ENCODE assay signal across 6 worm cellular contexts in the genomic region with DNA sequence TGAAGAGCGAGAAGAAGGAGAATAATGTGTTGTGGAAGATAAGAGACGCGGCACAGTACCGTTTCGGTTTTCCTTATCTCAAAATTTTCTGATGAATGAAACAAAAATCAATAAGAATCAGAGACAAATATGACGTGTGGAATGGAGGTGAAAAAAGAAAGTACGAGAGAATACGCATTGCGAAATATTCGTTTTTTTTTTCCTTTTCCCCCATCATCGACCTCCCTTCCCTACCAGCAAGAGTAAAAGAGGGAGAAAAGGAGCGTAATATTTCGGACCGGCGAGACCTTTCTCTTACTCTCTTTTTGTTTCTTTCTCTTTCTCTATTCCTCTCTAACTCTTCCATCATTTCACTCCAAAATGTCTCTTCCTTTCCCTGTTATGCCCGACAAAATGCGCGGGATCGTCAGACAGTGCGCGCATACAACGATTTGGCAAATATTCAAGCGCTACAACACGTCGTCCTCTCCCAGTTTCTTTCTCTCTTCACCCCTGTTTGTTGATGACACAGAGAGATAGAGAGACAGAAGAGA.
A peak's percentile ranks its signal among the peaks of the same experiment; 100 is the strongest.
TF ChIP-seq lines count a peak whose summit lies in the region.

No protein-coding gene starts in this region.

TF ChIP-seq in whole organism, L1 larva, 84 proteins besides CTCF, POLR2A, EP300 and RAD21 (continued from another document and continues in another):
- TF ChIP-seq zip-4 (GFP tag; optimal IDR thresholded peaks at IDR 0.05; lab: Kevin White, UChicago) (peak; percentile 84), dpl-1 (GFP tag; optimal IDR thresholded peaks at IDR 0.05; lab: Kevin White, UChicago) (peak; percentile 12 to 40 (median 38)), ceh-82 (tag; optimal IDR thresholded peaks at IDR 0.05; lab: Kevin White, UChicago) (peak; percentile 25 to 49 (median 37)), xbp-1 (tag; optimal IDR thresholded peaks at IDR 0.05; lab: Kevin White, UChicago) (peak; percentile 66), mep-1 (tag; optimal IDR thresholded peaks at IDR 0.05; lab: Kevin White, UChicago) (peak; percentile 80), nhr-237 (tag; optimal IDR thresholded peaks at IDR 0.05; lab: Kevin White, UChicago) (no peak), grh-1 (GFP tag; IDR thresholded peaks at IDR 0.05; lab: Robert Waterston, UW) (peak; percentile 54), lin-13 (GFP tag; optimal IDR thresholded peaks at IDR 0.05; lab: Kevin White, UChicago) (no peak), nhr-19 (GFP tag; conservative IDR thresholded peaks at IDR 0.05; lab: Robert Waterston, UW) (peak; percentile 69), ceh-88 (GFP tag; IDR thresholded peaks at IDR 0.05; lab: Robert Waterston, UW) (no peak), mdl-1 (tag; optimal IDR thresholded peaks at IDR 0.05; lab: Kevin White, UChicago) (peak in 1 of 2 experiments; percentile 57), elt-3 (tag; optimal IDR thresholded peaks at IDR 0.05; lab: Kevin White, UChicago) (peak in 3 of 6 experiments; percentile 32 to 50 (median 39)), efl-1 (optimal IDR thresholded peaks at IDR 0.05; lab: Kevin White, UChicago) (peak; percentile 31 to 53), efl-1 (GFP tag; optimal IDR thresholded peaks at IDR 0.05 in 1 of 2; lab: Kevin White, UChicago) (peak in 1 of 2 experiments; percentile 88), nhr-71 (tag; optimal IDR thresholded peaks at IDR 0.05; lab: Kevin White, UChicago) (peak; percentile 75), blmp-1 (tag; optimal IDR thresholded peaks at IDR 0.05; lab: Kevin White, UChicago) (peak; percentile 98), snu-23 (GFP tag; optimal IDR thresholded peaks at IDR 0.05; lab: Kevin White, UChicago) (peak; percentile 77), lin-14 (GFP tag; optimal IDR thresholded peaks at IDR 0.05; lab: Kevin White, UChicago) (peak; percentile 85), pax-3 (tag; optimal IDR thresholded peaks at IDR 0.05; lab: Kevin White, UChicago) (no peak), mef-2 (tag; optimal IDR thresholded peaks at IDR 0.05; lab: Kevin White, UChicago) (no peak)

TF ChIP-seq in whole organism, L2 larva, 48 proteins besides CTCF, POLR2A, EP300 and RAD21 (continued from another document):
- TF ChIP-seq ama-1 (optimal IDR thresholded peaks at IDR 0.05; lab: Kevin White, UChicago) (peak; percentile 13), lsy-2 (tag; optimal IDR thresholded peaks at IDR 0.05; lab: Kevin White, UChicago) (peak; percentile 11 to 39), mdl-1 (tag; optimal IDR thresholded peaks at IDR 0.05; lab: Kevin White, UChicago) (no peak), peb-1 (tag; optimal IDR thresholded peaks at IDR 0.05; lab: Kevin White, UChicago) (peak; percentile 31), elt-3 (tag; optimal IDR thresholded peaks at IDR 0.05; lab: Kevin White, UChicago) (no peak), ceh-82 (tag; optimal IDR thresholded peaks at IDR 0.05; lab: Kevin White, UChicago) (no peak), nhr-25 (tag; optimal IDR thresholded peaks at IDR 0.05; lab: Kevin White, UChicago) (peak; percentile 84), nhr-129 (tag; optimal IDR thresholded peaks at IDR 0.05; lab: Kevin White, UChicago) (peak; percentile 81), sma-3 (GFP tag; optimal IDR thresholded peaks at IDR 0.05; lab: Kevin White, UChicago) (peak; percentile 76), F13H6.1 (tag; optimal IDR thresholded peaks at IDR 0.05; lab: Kevin White, UChicago) (peak; percentile 79), gmeb-1 (tag; optimal IDR thresholded peaks at IDR 0.05; lab: Kevin White, UChicago) (peak; percentile 3), nhr-12 (tag; optimal IDR thresholded peaks at IDR 0.05; lab: Kevin White, UChicago) (no peak), unc-55 (GFP tag; optimal IDR thresholded peaks at IDR 0.05; lab: Kevin White, UChicago) (peak; percentile 53), sma-9 (GFP tag; optimal IDR thresholded peaks at IDR 0.05; lab: Kevin White, UChicago) (peak; percentile 36), sma-9 (tag; optimal IDR thresholded peaks at IDR 0.05; lab: Kevin White, UChicago) (no peak)
TF ChIP-seq in whole organism, L2 larva: peak in this region for 18.

TF ChIP-seq in whole organism, L3 larva, 47 proteins besides CTCF, POLR2A, EP300 and RAD21 (continued from another document):
- TF ChIP-seq nhr-43 (tag; optimal IDR thresholded peaks at IDR 0.05; lab: Kevin White, UChicago; ENCODE audit: poor library complexity, severe bottlenecking) (peak; percentile 4), snpc-4 (tag; optimal IDR thresholded peaks at IDR 0.05; lab: Kevin White, UChicago) (peak; percentile 1), elt-3 (tag; optimal IDR thresholded peaks at IDR 0.05; lab: Kevin White, UChicago) (peak in 1 of 3 experiments; percentile 36), hmg-11 (tag; optimal IDR thresholded peaks at IDR 0.05; lab: Kevin White, UChicago) (peak; percentile 29), skn-1 (tag; optimal IDR thresholded peaks at IDR 0.05; lab: Kevin White, UChicago) (peak; percentile 23), nfya-1 (tag; optimal IDR thresholded peaks at IDR 0.05; lab: Kevin White, UChicago; ENCODE audit: insufficient read depth) (peak; percentile 34)

TF ChIP-seq in whole organism, L4 larva, 104 proteins besides CTCF, POLR2A, EP300 and RAD21 (continued from another document and continues in another):
- no peak for TF ChIP-seq cey-2 (tag; optimal IDR thresholded peaks at IDR 0.05; lab: Kevin White, UChicago; ENCODE audit: borderline replicate concordance, insufficient read depth)
- peak; percentile 70 for TF ChIP-seq hlh-11 (tag; optimal IDR thresholded peaks at IDR 0.05; lab: Kevin White, UChicago)
- TF ChIP-seq Y105C5A.15 (GFP tag; IDR thresholded peaks at IDR 0.05; lab: Robert Waterston, UW): no peak
- no peak for TF ChIP-seq spr-3 (GFP tag; optimal IDR thresholded peaks at IDR 0.05; lab: Kevin White, UChicago)
- peak; percentile 62 for TF ChIP-seq nhr-25 (tag; optimal IDR thresholded peaks at IDR 0.05; lab: Kevin White, UChicago; ENCODE audit: borderline replicate concordance, insufficient read depth)
- no peak for TF ChIP-seq daf-19 (GFP tag; conservative IDR thresholded peaks at IDR 0.05; lab: Robert Waterston, UW)
- no peak for TF ChIP-seq skn-1 (tag; optimal IDR thresholded peaks at IDR 0.05; lab: Kevin White, UChicago)
- peak; percentile 13 to 51 for TF ChIP-seq lsy-2 (tag; optimal IDR thresholded peaks at IDR 0.05; lab: Kevin White, UChicago)
- TF ChIP-seq hif-1 (tag; optimal IDR thresholded peaks at IDR 0.05; lab: Kevin White, UChicago): peak in 1 of 2 experiments; percentile 23
- TF ChIP-seq D1046.2 (GFP tag; IDR thresholded peaks at IDR 0.05; lab: Robert Waterston, UW): no peak
- TF ChIP-seq nhr-77 (tag; optimal IDR thresholded peaks at IDR 0.05; lab: Kevin White, UChicago): peak; percentile 49
- no peak for TF ChIP-seq T26A8.4 (GFP tag; IDR thresholded peaks at IDR 0.05; lab: Robert Waterston, UW)
- TF ChIP-seq fos-1 (tag; optimal IDR thresholded peaks at IDR 0.05; lab: Kevin White, UChicago): no peak
- peak; percentile 76 for TF ChIP-seq dmd-6 (GFP tag; IDR thresholded peaks at IDR 0.05; lab: Robert Waterston, UW)
- no peak for TF ChIP-seq ceh-32 (tag; optimal IDR thresholded peaks at IDR 0.05; lab: Kevin White, UChicago; ENCODE audit: poor library complexity)
- TF ChIP-seq attf-4 (tag; optimal IDR thresholded peaks at IDR 0.05; lab: Kevin White, UChicago): no peak
- TF ChIP-seq nhr-10 (tag; optimal IDR thresholded peaks at IDR 0.05; lab: Kevin White, UChicago): peak; percentile 21
- peak; percentile 90 for TF ChIP-seq nhr-28 (tag; optimal IDR thresholded peaks at IDR 0.05; lab: Kevin White, UChicago)
- no peak for TF ChIP-seq mdt-29 (GFP tag; IDR thresholded peaks at IDR 0.05; lab: Robert Waterston, UW)
- TF ChIP-seq ztf-11 (tag; optimal IDR thresholded peaks at IDR 0.05; lab: Kevin White, UChicago): no peak
- no peak for TF ChIP-seq ceh-44 (GFP tag; IDR thresholded peaks at IDR 0.05; lab: Robert Waterston, UW)
- peak; percentile 53; the same call in 1 of the 2 replicates for TF ChIP-seq hmg-1.1 (GFP tag; IDR thresholded peaks at IDR 0.05; lab: Robert Waterston, UW)
- TF ChIP-seq pha-4 (GFP tag; IDR thresholded peaks at IDR 0.05; lab: Robert Waterston, UW): no peak
- TF ChIP-seq pha-4 (tag; optimal IDR thresholded peaks at IDR 0.05; lab: Kevin White, UChicago): peak; percentile 87
- TF ChIP-seq nhr-102 (tag; optimal IDR thresholded peaks at IDR 0.05; lab: Kevin White, UChicago): no peak
- no peak for TF ChIP-seq ces-1 (GFP tag; optimal IDR thresholded peaks at IDR 0.05; lab: Kevin White, UChicago)
- TF ChIP-seq F10B5.3 (tag; optimal IDR thresholded peaks at IDR 0.05; lab: Kevin White, UChicago): no peak
- no peak; the same call in 1 of the 2 replicates for TF ChIP-seq madf-9 (GFP tag; conservative IDR thresholded peaks at IDR 0.05; lab: Robert Waterston, UW)

TF ChIP-seq in whole organism, late embryonic, 69 proteins besides CTCF, POLR2A, EP300 and RAD21 (continued from another document):
- TF ChIP-seq npax-4 (tag; optimal IDR thresholded peaks at IDR 0.05; lab: Kevin White, UChicago) (no peak), pha-2 (tag; optimal IDR thresholded peaks at IDR 0.05; lab: Kevin White, UChicago) (peak; percentile 8), ceh-18 (tag; optimal IDR thresholded peaks at IDR 0.05; lab: Kevin White, UChicago) (peak; percentile 44), hlh-8 (tag; optimal IDR thresholded peaks at IDR 0.05; lab: Kevin White, UChicago) (no peak)

TF ChIP-seq in whole organism, young adult, 124 proteins besides CTCF, POLR2A, EP300 and RAD21 (continued from another document):
- TF ChIP-seq ZK185.1 (tag; optimal IDR thresholded peaks at IDR 0.05; lab: Kevin White, UChicago; ENCODE audit: poor library complexity, severe bottlenecking) (peak; percentile 35), nfya-1 (tag; optimal IDR thresholded peaks at IDR 0.05; lab: Kevin White, UChicago; ENCODE audit: borderline replicate concordance, insufficient read depth) (no peak), K12H6.12 (tag; optimal IDR thresholded peaks at IDR 0.05; lab: Kevin White, UChicago) (peak; percentile 30), unc-62 (GFP tag; optimal IDR thresholded peaks at IDR 0.05; lab: Kevin White, UChicago) (peak; percentile 22), attf-5 (GFP tag; optimal IDR thresholded peaks at IDR 0.05; lab: Kevin White, UChicago) (peak; percentile 48), atf-7 (tag; optimal IDR thresholded peaks at IDR 0.05; lab: Kevin White, UChicago) (peak; percentile 64)
